Worm (Caenorhabditis elegans) whole organism, L3 larva: Measurements from ENCODE around the gene C25F9.4.

Experiments used
- aly-2 ChIP-seq: fragments of 150-350 bp; optimal IDR thresholded peaks from 2 replicates; lab custom pipeline; 2014; ENCODE audit warnings: missing biosample characterization, missing genetic modification characterization
- ama-1 ChIP-seq: fragments of 150-350 bp; optimal IDR thresholded peaks from 2 replicates; lab custom pipeline; 2018
- daf-12 ChIP-seq: fragments of 150-350 bp; optimal IDR thresholded peaks from 2 replicates; lab custom pipeline; 2014; ENCODE audit warnings: missing biosample characterization, missing genetic modification reagents, missing genetic modification characterization
- fkh-10 ChIP-seq: sonication (generic microtip); optimal IDR thresholded peaks from 2 replicates; lab custom pipeline; 2017; ENCODE audit warnings: missing biosample characterization, missing genetic modification reagents, missing genetic modification characterization

- TF ChIP-seq fkh-10 (GFP tag; lab: Kevin White, UChicago) (no peak), ama-1 (lab: Kevin White, UChicago) (no peak), daf-12 (tag; lab: Kevin White, UChicago) (no peak), aly-2 (no peak)
These were observed 11.7 kb upstream of the C25F9.4 start for ce11 chrV:19428097-19428496.
